Fruit fly (Drosophila melanogaster) Kc167 (cell line): ENCODE results near the gene CG33090.

ENCODE experiments used
- Sin3A ChIP-seq: fragments of >200 bp; optimal IDR thresholded peaks from 2 replicates; lab custom pipeline; 2018; ENCODE audit warnings: missing external identifiers
- psq ChIP-seq: fragments of >200 bp; optimal IDR thresholded peaks from 2 replicates; lab custom pipeline; 2017; ENCODE audit warnings: missing external identifiers
- ttk ChIP-seq: sonication (Bioruptor generic); optimal IDR thresholded peaks from 2 replicates; lab custom pipeline; 2017; ENCODE audit warnings: missing external identifiers

dm6 chr2L:14337940-14338339 is 4.0 kb downstream of the CG33090 start, which contains the start of gene CG15286:
- TF ChIP-seq psq (lab: Kevin White, UChicago) (no peak), ttk (lab: Kevin White, UChicago) (no peak), Sin3A (lab: Kevin White, UChicago) (no peak)
